Worm (Caenorhabditis elegans) whole organism, early embryonic: ENCODE results near the gene istr-1.

Experiments used
- aly-1 ChIP-seq: sonication (generic microtip); optimal IDR thresholded peaks from 2 replicates; lab custom pipeline; 2016; ENCODE audit warnings: missing genetic modification characterization, missing compliant biosample characterization
- ama-1 ChIP-seq: fragments of 150-350 bp; optimal IDR thresholded peaks from 2 replicates; lab custom pipeline; 2014
- ceh-13 ChIP-seq: fragments of 200-800 bp; sonication (Bioruptor generic); optimal IDR thresholded peaks from 2 replicates; lab custom pipeline; 2018; ENCODE audit warnings: mild to moderate bottlenecking, missing genetic modification characterization, missing compliant biosample characterization
- ceh-36 ChIP-seq: sonication (generic microtip); optimal IDR thresholded peaks from 2 replicates; lab custom pipeline; 2016; ENCODE audit warnings: missing genetic modification characterization, inconsistent platforms, missing compliant biosample characterization
- sea-1 ChIP-seq: fragments of 200-800 bp; sonication (Bioruptor generic); conservative IDR thresholded peaks from 2 replicates; pipeline ENCODE4 v1.3.6; 2022; ENCODE audit warnings: missing genetic modification characterization, missing compliant biosample characterization
- tbx-11 ChIP-seq: fragments of 200-800 bp; sonication (Bioruptor generic); IDR thresholded peaks from 2 replicates; pipeline ENCODE4 v1.3.6; 2022; ENCODE audit warnings: missing genetic modification characterization, missing compliant biosample characterization
- tbx-37 ChIP-seq: fragments of 200-800 bp; sonication (Bioruptor generic); conservative IDR thresholded peaks from 2 replicates; pipeline ENCODE4 v1.3.6; 2022; ENCODE audit warnings: missing genetic modification reagents, missing genetic modification characterization, missing compliant biosample characterization
- tra-4 ChIP-seq: sonication (generic microtip); optimal IDR thresholded peaks from 2 replicates; lab custom pipeline; 2017; ENCODE audit warnings: missing genetic modification characterization, missing compliant biosample characterization

DNA sequence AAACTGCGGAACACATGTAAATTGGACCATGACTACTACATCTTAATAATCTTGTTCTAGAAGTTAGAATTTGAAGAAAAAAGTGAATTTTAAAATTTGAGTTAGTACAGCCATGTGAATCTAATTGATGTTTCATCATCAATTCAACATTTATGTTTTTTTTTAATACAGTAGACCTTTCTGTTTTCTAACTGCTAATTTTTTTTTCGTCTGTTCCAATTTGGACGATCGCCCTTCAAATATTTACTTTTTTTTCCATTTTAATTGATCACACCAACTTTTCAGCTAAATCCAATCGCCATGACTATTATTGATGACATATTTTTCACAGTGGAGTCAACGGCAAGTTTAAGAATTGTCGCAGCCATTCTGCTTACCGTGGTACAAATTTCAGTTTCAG is 27.1 kb upstream of the istr-1 start, which contains the start of gene srx-116:
- no peak for TF ChIP-seq tbx-11 (GFP tag; lab: Robert Waterston, UW)
- no peak for TF ChIP-seq ama-1
- TF ChIP-seq tbx-37: no peak
- TF ChIP-seq sea-1 (GFP tag; lab: Robert Waterston, UW): no peak
- no peak for TF ChIP-seq ceh-36 (tag; lab: Kevin White, UChicago)
- TF ChIP-seq aly-1: no peak
- no peak for TF ChIP-seq tra-4 (tag; lab: Kevin White, UChicago)
- TF ChIP-seq ceh-13: no peak
